Fruit fly (Drosophila melanogaster): ENCODE measurements around the gene S-Lap3.

Gene S-Lap3

DNA sequence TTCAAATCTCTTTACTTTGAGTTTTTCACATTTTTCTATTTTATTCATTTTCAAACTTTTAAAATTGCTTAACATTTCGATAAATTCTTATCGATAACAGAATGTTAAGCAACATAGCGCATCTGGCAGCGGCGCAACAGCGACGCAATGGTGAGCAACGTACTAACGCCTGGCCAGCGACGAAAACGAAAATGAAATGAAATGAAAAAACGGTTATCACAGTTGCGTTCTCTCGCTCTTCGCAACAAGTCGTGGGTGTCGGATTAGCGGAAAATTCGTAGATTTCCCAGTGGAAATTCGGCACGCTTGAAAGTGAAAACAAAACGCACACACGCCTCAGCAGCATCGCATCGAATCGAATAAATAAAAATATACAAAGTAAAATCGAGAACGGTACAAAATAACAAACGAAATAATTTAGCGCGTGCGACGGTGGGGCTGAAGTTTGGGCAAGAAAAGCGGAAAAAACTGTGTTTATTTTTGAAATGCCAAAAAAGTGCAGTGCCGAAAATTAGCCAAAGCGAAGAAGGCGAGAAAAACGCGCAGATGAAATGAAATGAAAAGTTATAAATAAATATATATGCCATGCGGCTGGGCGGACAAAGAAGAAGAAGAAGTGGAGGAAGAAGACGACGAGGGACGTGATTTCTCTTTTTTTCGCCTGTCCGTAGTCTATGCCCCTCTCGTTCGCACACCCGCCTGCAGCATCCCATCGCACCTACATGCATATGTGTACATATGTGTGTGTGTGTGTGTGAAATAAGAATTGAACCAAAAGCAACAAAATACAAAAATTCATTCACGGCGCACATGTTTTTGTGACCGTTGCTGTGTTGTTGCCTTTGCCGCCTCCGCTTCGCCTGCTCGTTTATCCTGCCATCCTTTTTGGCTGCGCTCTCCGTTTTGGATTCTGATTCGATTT is 51.1 kb downstream of the S-Lap3 start (continued):
- TF ChIP-seq gce (GFP tag; IDR thresholded peaks at IDR 0.05) (no peak), CG2678 (tag; optimal IDR thresholded peaks at IDR 0.05) (peak; percentile 23), CG16779 (GFP tag; IDR thresholded peaks at IDR 0.05) (no peak), ewg (GFP tag; optimal IDR thresholded peaks at IDR 0.05) (peak; percentile 84), caup (GFP tag; optimal IDR thresholded peaks at IDR 0.05; ENCODE audit: severe bottlenecking) (peak; percentile 37), slou (GFP tag; optimal IDR thresholded peaks at IDR 0.05) (no peak), cg (GFP tag; optimal IDR thresholded peaks at IDR 0.05) (peak; percentile 81), CHES-1-like (GFP tag; optimal IDR thresholded peaks at IDR 0.05) (peak; percentile 12), CG11093 (GFP tag; IDR thresholded peaks at IDR 0.05) (no peak), zen (tag; optimal IDR thresholded peaks at IDR 0.05) (peak; percentile 39), salm (tag; optimal IDR thresholded peaks at IDR 0.05) (peak; percentile 12), CG12391 (tag; optimal IDR thresholded peaks at IDR 0.05) (peak; percentile 22), Hand (GFP tag; optimal IDR thresholded peaks at IDR 0.05) (no peak), NC2β (GFP tag; optimal IDR thresholded peaks at IDR 0.05) (peak; percentile 34), Eip74EF (GFP tag; optimal IDR thresholded peaks at IDR 0.05) (no peak), amos (GFP tag; IDR thresholded peaks at IDR 0.05; ENCODE audit: partially characterized antibody) (peak; percentile 52; the same call in 1 of the 2 replicates), Doc2 (GFP tag; IDR thresholded peaks at IDR 0.05) (no peak), Asciz (GFP tag; optimal IDR thresholded peaks at IDR 0.05) (peak; percentile 45), chn (GFP tag; optimal IDR thresholded peaks at IDR 0.05) (peak; percentile 34), row (GFP tag; IDR thresholded peaks at IDR 0.05) (peak; percentile 5; the same call in 1 of the 3 replicates), HmgD (GFP tag; optimal IDR thresholded peaks at IDR 0.05) (peak; percentile 45), stc (GFP tag; IDR thresholded peaks at IDR 0.05) (no peak), E2f2 (GFP tag; IDR thresholded peaks at IDR 0.05) (peak; percentile 75), sr (GFP tag; IDR thresholded peaks at IDR 0.05) (no peak; the same call in 1 of the 3 replicates), ase (GFP tag; IDR thresholded peaks at IDR 0.05) (peak; percentile 25; the same call in 1 of the 3 replicates), CG12769 (tag; optimal IDR thresholded peaks at IDR 0.05) (peak; percentile 28), prd (optimal IDR thresholded peaks at IDR 0.05) (no peak), prd (GFP tag; IDR thresholded peaks at IDR 0.05) (peak; percentile 30; the same call in 2 of the 3 replicates), lov (optimal IDR thresholded peaks at IDR 0.05) (no peak), lov (GFP tag; IDR thresholded peaks at IDR 0.05) (peak; percentile 52; the same call in 1 of the 3 replicates), Oli (tag; optimal IDR thresholded peaks at IDR 0.05) (no peak), PHDP (tag; optimal IDR thresholded peaks at IDR 0.05) (peak; percentile 48), CG1832 (GFP tag; optimal IDR thresholded peaks at IDR 0.05) (peak; percentile 58), CG15514 (GFP tag; optimal IDR thresholded peaks at IDR 0.05) (peak; percentile 34), Usf (GFP tag; optimal IDR thresholded peaks at IDR 0.05) (no peak), CG1647 (GFP tag; optimal IDR thresholded peaks at IDR 0.05) (peak; percentile 9), jigr1 (GFP tag; IDR thresholded peaks at IDR 0.05) (no peak), B-H1 (GFP tag; IDR thresholded peaks at IDR 0.05) (no peak; the same call in 2 of the 3 replicates), CG17829 (tag; optimal IDR thresholded peaks at IDR 0.05) (peak; percentile 40), CG5180 (GFP tag; optimal IDR thresholded peaks at IDR 0.05) (peak; percentile 1), hth (optimal IDR thresholded peaks at IDR 0.05) (no peak), CG12071 (GFP tag; optimal IDR thresholded peaks at IDR 0.05) (peak; percentile 33), Fer3 (tag; optimal IDR thresholded peaks at IDR 0.05) (no peak), CG13296 (GFP tag; optimal IDR thresholded peaks at IDR 0.05) (no peak), Aef1 (GFP tag; IDR thresholded peaks at IDR 0.05) (no peak), Dp (GFP tag; optimal IDR thresholded peaks at IDR 0.05) (peak; percentile 74), nmo (GFP tag; optimal IDR thresholded peaks at IDR 0.05) (peak; percentile 39), sob (GFP tag; IDR thresholded peaks at IDR 0.05) (peak; percentile 24; the same call in 1 of the 2 replicates)
